Worm (Caenorhabditis elegans): ENCODE data around the gene str-30.

The str-30 gene

ce11 chrV:3776086-3776589, 51.3 kb downstream of the str-30 start, which contains the start of gene cysl-3:
TSS of gene cysl-3 (minus strand) at chrV:3776136.
- TF ChIP-seq K11D2.4 (GFP tag; IDR thresholded peaks at IDR 0.05): no peak
- TF ChIP-seq unc-62 (GFP tag; optimal IDR thresholded peaks at IDR 0.05): no peak
- no peak for TF ChIP-seq gei-17 (GFP tag; optimal IDR thresholded peaks at IDR 0.05)
- TF ChIP-seq ceh-27 (GFP tag; optimal IDR thresholded peaks at IDR 0.05): no peak
- TF ChIP-seq madf-6 (GFP tag; IDR thresholded peaks at IDR 0.05): peak; percentile 85
- no peak for TF ChIP-seq hlh-26 (GFP tag; conservative IDR thresholded peaks at IDR 0.05)
- TF ChIP-seq Y53G8AR.9 (GFP tag; conservative IDR thresholded peaks at IDR 0.05): 0 out of 2 replicates have a peak, but pooled peaks have one; percentile 18
- TF ChIP-seq dox-1 (GFP tag; IDR thresholded peaks at IDR 0.05): no peak
- no peak for TF ChIP-seq snpc-1.1 (tag; optimal IDR thresholded peaks at IDR 0.05; ENCODE audit: insufficient read depth)
- peak; percentile 62 for TF ChIP-seq efl-1 (GFP tag; optimal IDR thresholded peaks at IDR 0.05)
- no peak for TF ChIP-seq nhr-120 (GFP tag; IDR thresholded peaks at IDR 0.05)
- TF ChIP-seq zfh-2 (GFP tag; conservative IDR thresholded peaks at IDR 0.05): no peak
- no peak for TF ChIP-seq xnd-1 (tag; optimal IDR thresholded peaks at IDR 0.05)
- TF ChIP-seq attf-6 (GFP tag; IDR thresholded peaks at IDR 0.05): no peak
- TF ChIP-seq unc-130 (GFP tag; optimal IDR thresholded peaks at IDR 0.05): no peak
- peak; percentile 65 for TF ChIP-seq madf-8 (GFP tag; conservative IDR thresholded peaks at IDR 0.05)
- no peak for TF ChIP-seq C17E4.6 (GFP tag; IDR thresholded peaks at IDR 0.05)
- TF ChIP-seq nfya-1 (tag; optimal IDR thresholded peaks at IDR 0.05; ENCODE audit: borderline replicate concordance, insufficient read depth): no peak
- no peak for TF ChIP-seq snpc-1.3 (tag; optimal IDR thresholded peaks at IDR 0.05; ENCODE audit: insufficient read depth)
- no peak for TF ChIP-seq ama-1 (optimal IDR thresholded peaks at IDR 0.05)
- no peak for TF ChIP-seq ama-1 (GFP tag; optimal IDR thresholded peaks at IDR 0.05)
- TF ChIP-seq ets-4 (GFP tag; optimal IDR thresholded peaks at IDR 0.05): no peak
- no peak for TF ChIP-seq ztf-6 (GFP tag; IDR thresholded peaks at IDR 0.05)
- no peak for TF ChIP-seq tbp1 (GFP tag; optimal IDR thresholded peaks at IDR 0.05)
- no peak for TF ChIP-seq aptf-2 (GFP tag; conservative IDR thresholded peaks at IDR 0.05)
